Worm (Caenorhabditis elegans) whole organism, midembryonic: ENCODE data around the gene fbxa-182.

ENCODE experiments used
- T22C8.4 ChIP-seq: fragments of 200-800 bp; sonication (Bioruptor generic); IDR thresholded peaks from 2 replicates; pipeline ENCODE4 v1.3.6; 2022; ENCODE audit warnings: missing genetic modification characterization, missing compliant biosample characterization
- cog-1 ChIP-seq: sonication (generic microtip); optimal IDR thresholded peaks from 2 replicates; lab custom pipeline; 2016; ENCODE audit warnings: missing genetic modification characterization, missing compliant biosample characterization
- flt-1 ChIP-seq: fragments of 200-800 bp; sonication (Bioruptor generic); IDR thresholded peaks from 2 replicates; pipeline ENCODE4 v1.3.6; 2022; ENCODE audit warnings: missing genetic modification characterization, missing compliant biosample characterization
- med-1 ChIP-seq: sonication (generic microtip); optimal IDR thresholded peaks from 2 replicates; lab custom pipeline; 2017; ENCODE audit warnings: missing genetic modification characterization, mild to moderate bottlenecking, missing compliant biosample characterization, antibody characterized with exemption, missing genetic modification reagents; ENCODE audit not compliant: insufficient read depth
- tab-1 ChIP-seq: fragments of 200-800 bp; sonication (Bioruptor generic); IDR thresholded peaks from 2 replicates; pipeline ENCODE4 v1.3.6; 2022; ENCODE audit warnings: missing genetic modification characterization, missing compliant biosample characterization
- ztf-23 ChIP-seq: fragments of 200-800 bp; sonication (Bioruptor generic); IDR thresholded peaks from 2 replicates; pipeline ENCODE4 v1.3.6; 2022; ENCODE audit warnings: missing genetic modification reagents, missing genetic modification characterization, missing compliant biosample characterization
- ztf-29 ChIP-seq: fragments of 200-800 bp; sonication (Bioruptor generic); IDR thresholded peaks from 2 replicates; pipeline ENCODE4 v1.3.6; 2022; ENCODE audit warnings: missing genetic modification reagents, missing genetic modification characterization, missing compliant biosample characterization

- TF ChIP-seq cog-1 (tag; lab: Kevin White, UChicago) (no peak), T22C8.4 (GFP tag; lab: Robert Waterston, UW) (no peak), flt-1 (GFP tag; lab: Robert Waterston, UW) (no peak), ztf-29 (GFP tag; lab: Robert Waterston, UW) (no peak), ztf-23 (no peak), tab-1 (GFP tag; lab: Robert Waterston, UW) (no peak), med-1 (GFP tag; lab: Kevin White, UChicago) (no peak)
These were observed 25.6 kb upstream of the fbxa-182 start for ce11 chrII:2438180-2438579.
